Fruit fly (Drosophila melanogaster) whole organism, embryonic: Measurements from ENCODE around the gene pbl.

Experiments
- Atf6 ChIP-seq: fragments of 200-800 bp; sonication (Bioruptor generic); IDR thresholded peaks from 2 replicates; pipeline ENCODE4 v1.3.6; 2022; ENCODE audit warnings: missing biosample characterization, missing genetic modification characterization
- B-H2 ChIP-seq: fragments of 200-800 bp; sonication (Bioruptor generic); optimal IDR thresholded peaks from 2 replicates; lab custom pipeline; 2018; ENCODE audit warnings: missing biosample characterization, mild to moderate bottlenecking, missing genetic modification characterization
- CG10565 ChIP-seq: fragments of 200-800 bp; sonication (Bioruptor generic); optimal IDR thresholded peaks from 3 replicates; lab custom pipeline; 2016; ENCODE audit warnings: missing biosample characterization, mild to moderate bottlenecking, missing genetic modification characterization
- CG11093 ChIP-seq: fragments of 200-800 bp; sonication (Bioruptor generic); IDR thresholded peaks from 3 replicates; pipeline ENCODE4 v1.3.6; 2022; ENCODE audit warnings: missing biosample characterization, missing genetic modification characterization
- CG11695 ChIP-seq: fragments of 200-800 bp; sonication (Bioruptor generic); IDR thresholded peaks from 3 replicates; pipeline ENCODE4 v1.3.6; 2022; ENCODE audit warnings: missing biosample characterization, missing genetic modification characterization
- CG12299 ChIP-seq: fragments of 200-800 bp; sonication (Bioruptor generic); optimal IDR thresholded peaks from 2 replicates; lab custom pipeline; 2018; ENCODE audit warnings: missing biosample characterization, mild to moderate bottlenecking, missing genetic modification characterization
- CG13424 ChIP-seq: fragments of 200-800 bp; sonication (Bioruptor generic); optimal IDR thresholded peaks from 2 replicates; lab custom pipeline; 2019; ENCODE audit warnings: missing biosample characterization, mild to moderate bottlenecking, missing genetic modification characterization, moderate library complexity
- CG13624 ChIP-seq: fragments of 200-800 bp; sonication (Bioruptor generic); optimal IDR thresholded peaks from 2 replicates; lab custom pipeline; 2016; ENCODE audit warnings: missing biosample characterization, missing genetic modification characterization
- CG15601 ChIP-seq: fragments of 200-800 bp; sonication (Bioruptor generic); optimal IDR thresholded peaks from 3 replicates; lab custom pipeline; 2019; ENCODE audit warnings: missing biosample characterization, mild to moderate bottlenecking, missing genetic modification characterization, moderate library complexity
- CG15696 ChIP-seq: fragments of 200-800 bp; sonication (Bioruptor generic); optimal IDR thresholded peaks from 2 replicates; lab custom pipeline; 2019; ENCODE audit warnings: missing biosample characterization, mild to moderate bottlenecking, missing genetic modification characterization, moderate library complexity
- CG17385 ChIP-seq: fragments of 200-800 bp; sonication (Bioruptor generic); optimal IDR thresholded peaks from 3 replicates; lab custom pipeline; 2018; ENCODE audit warnings: missing biosample characterization, mild to moderate bottlenecking, missing genetic modification characterization
- CG2120 ChIP-seq: fragments of 200-800 bp; sonication (Bioruptor generic); optimal IDR thresholded peaks from 3 replicates; lab custom pipeline; 2016; ENCODE audit warnings: missing biosample characterization, missing genetic modification characterization
- CG30020 ChIP-seq: fragments of 200-800 bp; optimal IDR thresholded peaks from 2 replicates; lab custom pipeline; 2019; ENCODE audit warnings: missing biosample characterization, mild to moderate bottlenecking, missing genetic modification characterization, moderate library complexity
- CG30403 ChIP-seq: fragments of 200-800 bp; sonication (Bioruptor generic); optimal IDR thresholded peaks from 3 replicates; lab custom pipeline; 2016; ENCODE audit warnings: missing biosample characterization, missing genetic modification characterization
- CG32767 ChIP-seq: fragments of 200-800 bp; sonication (Bioruptor generic); IDR thresholded peaks from 2 replicates; pipeline ENCODE4 v1.3.6; 2022; ENCODE audit warnings: missing biosample characterization, missing genetic modification characterization
- CG34376 ChIP-seq: fragments of 200-800 bp; sonication (Bioruptor generic); optimal IDR thresholded peaks from 2 replicates; lab custom pipeline; 2018; ENCODE audit warnings: missing biosample characterization, mild to moderate bottlenecking, missing genetic modification characterization
- CG4707 ChIP-seq: fragments of 200-800 bp; sonication (Bioruptor generic); optimal IDR thresholded peaks from 2 replicates; lab custom pipeline; 2018; ENCODE audit warnings: missing biosample characterization, mild to moderate bottlenecking, missing genetic modification characterization, moderate library complexity
- CG6654 ChIP-seq: fragments of 200-800 bp; sonication (Bioruptor generic); optimal IDR thresholded peaks from 2 replicates; lab custom pipeline; 2017; ENCODE audit warnings: missing biosample characterization, mild to moderate bottlenecking, missing genetic modification characterization
- CG7839 ChIP-seq: fragments of 200-800 bp; sonication (Bioruptor generic); optimal IDR thresholded peaks from 3 replicates; lab custom pipeline; 2018; ENCODE audit warnings: missing biosample characterization, mild to moderate bottlenecking, missing genetic modification characterization, moderate library complexity
- CG8924 ChIP-seq: fragments of 200-800 bp; optimal IDR thresholded peaks from 3 replicates; lab custom pipeline; 2019; ENCODE audit warnings: missing biosample characterization, mild to moderate bottlenecking, missing genetic modification characterization, moderate library complexity
- CG9797 ChIP-seq: fragments of 200-800 bp; sonication (Bioruptor generic); optimal IDR thresholded peaks from 3 replicates; lab custom pipeline; 2018; ENCODE audit warnings: missing biosample characterization, mild to moderate bottlenecking, missing genetic modification characterization
- Camta ChIP-seq: fragments of 200-800 bp; sonication (Bioruptor generic); optimal IDR thresholded peaks from 2 replicates; lab custom pipeline; 2016; ENCODE audit warnings: missing biosample characterization, missing genetic modification characterization
- Dll ChIP-seq: fragments of 200-800 bp; sonication (Bioruptor generic); IDR thresholded peaks from 4 replicates; pipeline ENCODE4 v1.3.6; 2022; ENCODE audit warnings: missing biosample characterization, missing genetic modification characterization; ENCODE audit not compliant: partially characterized antibody
- Fer3 ChIP-seq: fragments of 200-800 bp; sonication (Bioruptor generic); optimal IDR thresholded peaks from 2 replicates; lab custom pipeline; 2018; ENCODE audit warnings: missing biosample characterization, mild to moderate bottlenecking, missing genetic modification characterization, moderate library complexity
- HLH3B ChIP-seq: fragments of 200-800 bp; sonication (Bioruptor generic); IDR thresholded peaks from 2 replicates; pipeline ENCODE4 v1.3.6; 2022; ENCODE audit warnings: missing biosample characterization, missing genetic modification characterization
- Jarid2 ChIP-seq: fragments of 200-800 bp; sonication (Bioruptor generic); optimal IDR thresholded peaks from 3 replicates; lab custom pipeline; 2017; ENCODE audit warnings: mild to moderate bottlenecking, missing biosample characterization, missing genetic modification reagents, missing genetic modification characterization
- Max ChIP-seq: fragments of 200-800 bp; sonication (Bioruptor generic); optimal IDR thresholded peaks from 2 replicates; lab custom pipeline; 2016; ENCODE audit warnings: missing biosample characterization, mild to moderate bottlenecking, missing genetic modification characterization
- NFAT ChIP-seq: fragments of 200-800 bp; sonication (Bioruptor generic); IDR thresholded peaks from 2 replicates; pipeline ENCODE4 v1.3.6; 2022; ENCODE audit warnings: missing biosample characterization, missing genetic modification characterization
- Nf-YC ChIP-seq: fragments of 200-800 bp; optimal IDR thresholded peaks from 3 replicates; lab custom pipeline; 2019; ENCODE audit warnings: missing biosample characterization, mild to moderate bottlenecking, missing genetic modification characterization, moderate library complexity
- Trl ChIP-seq, 3 experiments: fragments of >200 bp in 2 of 3; fragments of 200-800 bp in 1 of 3; sonication (Bioruptor generic) in 1 of 3; optimal IDR thresholded peaks; 2 replicates in 1 of 3; 3 replicates in 2 of 3; lab custom pipeline; 2016 to 2017; ENCODE audit warnings: missing biosample characterization in 1 of 3, missing genetic modification characterization in 1 of 3
- chm ChIP-seq: fragments of 200-800 bp; sonication (Bioruptor generic); IDR thresholded peaks from 2 replicates; pipeline ENCODE4 v1.3.6; 2022; ENCODE audit warnings: missing biosample characterization, missing genetic modification characterization
- fru ChIP-seq: fragments of >200 bp; optimal IDR thresholded peaks from 2 replicates; lab custom pipeline; 2017
- ftz-f1 ChIP-seq: fragments of 200-800 bp; sonication (Bioruptor generic); optimal IDR thresholded peaks from 2 replicates; lab custom pipeline; 2016; ENCODE audit warnings: missing biosample characterization, missing genetic modification characterization
- gsb-n ChIP-seq: fragments of 200-800 bp; sonication (Bioruptor generic); optimal IDR thresholded peaks from 3 replicates; lab custom pipeline; 2018; ENCODE audit warnings: missing biosample characterization, mild to moderate bottlenecking, missing genetic modification characterization
- hb ChIP-seq: fragments of 200-800 bp; sonication (Bioruptor generic); IDR thresholded peaks from 3 replicates; pipeline ENCODE4 v1.3.6; 2022; ENCODE audit warnings: missing biosample characterization, missing genetic modification characterization; ENCODE audit not compliant: partially characterized antibody
- lab ChIP-seq: fragments of 200-800 bp; sonication (Bioruptor generic); optimal IDR thresholded peaks from 3 replicates; lab custom pipeline; 2017; ENCODE audit warnings: missing biosample characterization, missing genetic modification characterization, mild to moderate bottlenecking, moderate library complexity, missing genetic modification reagents
- lov ChIP-seq, 2 experiments: fragments of 200-800 bp in 1 of 2; fragments of >200 bp in 1 of 2; sonication (Bioruptor generic) in 1 of 2; IDR thresholded peaks in 1 of 2; optimal IDR thresholded peaks in 1 of 2; 2 replicates in 1 of 2; 3 replicates in 1 of 2; pipeline versions ENCODE4 v1.3.6 to Lab custom; 2017 to 2022; ENCODE audit warnings: missing biosample characterization in 1 of 2, missing genetic modification characterization in 1 of 2
- nau ChIP-seq: fragments of 200-800 bp; sonication (Bioruptor generic); optimal IDR thresholded peaks from 3 replicates; lab custom pipeline; 2017; ENCODE audit warnings: missing biosample characterization, mild to moderate bottlenecking, missing genetic modification characterization, missing genetic modification reagents
- nerfin-1 ChIP-seq: fragments of 200-800 bp; sonication (Bioruptor generic); optimal IDR thresholded peaks from 3 replicates; lab custom pipeline; 2019; ENCODE audit warnings: missing biosample characterization, mild to moderate bottlenecking, missing genetic modification characterization, moderate library complexity
- pb ChIP-seq: fragments of 200-800 bp; sonication (Bioruptor generic); optimal IDR thresholded peaks from 3 replicates; lab custom pipeline; 2016; ENCODE audit warnings: missing biosample characterization, missing genetic modification characterization
- pho ChIP-seq: fragments of 200-800 bp; sonication (Bioruptor generic); optimal IDR thresholded peaks from 2 replicates; lab custom pipeline; 2016; ENCODE audit warnings: missing biosample characterization, missing genetic modification characterization
- repo ChIP-seq: fragments of 200-800 bp; sonication (Bioruptor generic); optimal IDR thresholded peaks from 2 replicates; lab custom pipeline; 2016; ENCODE audit warnings: missing biosample characterization, missing genetic modification characterization
- row ChIP-seq: fragments of 200-800 bp; sonication (Bioruptor generic); IDR thresholded peaks from 3 replicates; pipeline ENCODE4 v1.3.6; 2022; ENCODE audit warnings: missing biosample characterization, missing genetic modification characterization
- sens-2 ChIP-seq: fragments of 200-800 bp; sonication (Bioruptor generic); IDR thresholded peaks from 2 replicates; pipeline ENCODE4 v1.3.6; 2022; ENCODE audit warnings: missing biosample characterization, missing genetic modification characterization
- ssp ChIP-seq: fragments of 200-800 bp; sonication (Bioruptor generic); IDR thresholded peaks from 2 replicates; pipeline ENCODE4 v1.3.6; 2022; ENCODE audit warnings: missing biosample characterization, missing genetic modification characterization
- sug ChIP-seq: fragments of 200-800 bp; optimal IDR thresholded peaks from 2 replicates; lab custom pipeline; 2019; ENCODE audit warnings: missing biosample characterization, mild to moderate bottlenecking, missing genetic modification characterization, moderate library complexity
- tgo ChIP-seq: fragments of 200-800 bp; sonication (Bioruptor generic); IDR thresholded peaks from 3 replicates; pipeline ENCODE4 v1.3.6; 2022; ENCODE audit warnings: missing biosample characterization, missing genetic modification characterization
- tup ChIP-seq: fragments of 200-800 bp; sonication (Bioruptor generic); optimal IDR thresholded peaks from 2 replicates; lab custom pipeline; 2016; ENCODE audit warnings: missing biosample characterization, mild to moderate bottlenecking, missing genetic modification characterization, moderate library complexity
- usp ChIP-seq: fragments of >200 bp; optimal IDR thresholded peaks from 2 replicates; lab custom pipeline; 2017; ENCODE audit warnings: missing biosample characterization, missing genetic modification characterization

The pbl gene

DNA sequence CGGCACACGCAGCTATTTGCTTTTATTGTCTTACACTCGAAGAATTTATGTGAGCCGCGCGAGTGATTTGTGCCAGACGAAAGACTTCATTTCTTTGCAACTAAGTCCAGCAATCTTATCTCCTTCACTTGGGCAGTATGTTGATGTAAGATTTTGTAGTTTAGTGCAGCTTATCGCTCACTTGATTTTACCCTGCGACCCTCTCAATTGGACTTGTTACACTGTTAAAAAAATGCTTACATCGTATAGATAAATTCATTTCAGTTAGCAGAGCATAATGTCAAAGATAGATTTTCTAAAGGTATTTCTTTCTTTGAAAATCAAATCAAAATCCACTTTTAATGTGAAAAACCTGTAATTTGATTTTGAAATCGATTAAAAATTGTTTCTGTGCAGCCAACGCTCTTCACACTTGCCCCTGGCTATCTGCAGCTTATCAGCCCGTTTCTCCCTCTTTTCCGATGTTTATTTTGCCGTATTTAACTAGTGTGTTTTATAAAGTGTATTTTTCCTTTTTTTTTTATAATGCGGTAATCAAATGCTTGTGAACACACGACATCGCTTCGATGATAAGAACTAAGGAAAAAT is 60.9 kb downstream of the pbl start (continued):
- TF ChIP-seq lov (optimal IDR thresholded peaks at IDR 0.05; lab: Kevin White, UChicago) (no peak), lov (GFP tag; IDR thresholded peaks at IDR 0.05; lab: Robert Waterston, UW) (peak; percentile 67; the same call in 2 of the 3 replicates), nerfin-1 (tag; lab: Kevin White, UChicago) (peak; percentile 85), ssp (peak; percentile 68; the same call in 1 of the 2 replicates), CG8924 (tag; lab: Kevin White, UChicago) (peak; percentile 87), Nf-YC (tag; lab: Kevin White, UChicago) (peak; percentile 54), nau (GFP tag; lab: Kevin White, UChicago) (peak; percentile 86), tgo (GFP tag; lab: Robert Waterston, UW) (peak; percentile 90), CG13424 (peak; percentile 89), usp (GFP tag; lab: Kevin White, UChicago) (no peak), CG17385 (GFP tag; lab: Kevin White, UChicago) (peak; percentile 86), sug (tag; lab: Kevin White, UChicago) (peak; percentile 84), Atf6 (GFP tag; lab: Robert Waterston, UW) (peak; percentile 94), CG32767 (GFP tag; lab: Robert Waterston, UW) (peak; percentile 78), Camta (GFP tag; lab: Kevin White, UChicago) (peak; percentile 78), gsb-n (tag; lab: Kevin White, UChicago) (peak; percentile 67), CG13624 (GFP tag; lab: Kevin White, UChicago) (peak; percentile 88), CG30403 (GFP tag; lab: Kevin White, UChicago) (peak; percentile 89), repo (peak; percentile 77), pb (GFP tag; lab: Kevin White, UChicago) (peak; percentile 59), sens-2 (peak; percentile 66; the same call in 1 of the 2 replicates), CG11695 (GFP tag; lab: Robert Waterston, UW) (peak; percentile 88), CG2120 (GFP tag; lab: Kevin White, UChicago) (peak; percentile 94), CG10565 (GFP tag; lab: Kevin White, UChicago) (no peak), pho (peak; percentile 90), tup (peak; percentile 70), CG4707 (GFP tag; lab: Kevin White, UChicago) (peak; percentile 39), NFAT (no peak; the same call in 1 of the 2 replicates), CG11093 (GFP tag; lab: Robert Waterston, UW) (peak; percentile 44; the same call in 1 of the 3 replicates), lab (GFP tag; lab: Kevin White, UChicago) (peak; percentile 96), Max (peak; percentile 83), Dll (GFP tag; lab: Robert Waterston, UW) (no peak), CG15601 (peak; percentile 78), Jarid2 (GFP tag; lab: Kevin White, UChicago) (peak; percentile 60), CG12299 (tag; lab: Kevin White, UChicago) (peak; percentile 73), ftz-f1 (peak; percentile 67), HLH3B (GFP tag; lab: Robert Waterston, UW) (peak; percentile 88), Fer3 (tag; lab: Kevin White, UChicago) (peak; percentile 93), B-H2 (GFP tag; lab: Kevin White, UChicago) (no peak), CG6654 (peak; percentile 67), Trl (optimal IDR thresholded peaks at IDR 0.05; lab: Kevin White, UChicago) (no peak), Trl (GFP tag; optimal IDR thresholded peaks at IDR 0.05; lab: Kevin White, UChicago) (peak; percentile 89), CG15696 (tag; lab: Kevin White, UChicago) (peak; percentile 55), chm (GFP tag; lab: Robert Waterston, UW) (peak; percentile 66; the same call in 1 of the 2 replicates), CG30020 (peak; percentile 16), fru (lab: Kevin White, UChicago) (no peak), hb (GFP tag; lab: Robert Waterston, UW) (no peak), CG9797 (peak; percentile 20), CG34376 (GFP tag; lab: Kevin White, UChicago) (peak; percentile 97), CG7839 (tag; lab: Kevin White, UChicago) (peak; percentile 91), row (peak; percentile 94)
